Worm (Caenorhabditis elegans) whole organism, early embryonic: ENCODE results near the gene sru-29.

Source experiments
- B0310.2 ChIP-seq: sonication (generic microtip); optimal IDR thresholded peaks from 2 replicates; lab custom pipeline; 2016; ENCODE audit warnings: mild to moderate bottlenecking, missing genetic modification characterization, missing compliant biosample characterization
- F13C5.2 ChIP-seq: sonication (generic microtip); optimal IDR thresholded peaks from 2 replicates; lab custom pipeline; 2017; ENCODE audit warnings: mild to moderate bottlenecking, missing genetic modification characterization, inconsistent platforms, missing compliant biosample characterization
- ama-1 ChIP-seq: fragments of 150-350 bp; optimal IDR thresholded peaks from 2 replicates; lab custom pipeline; 2014
- ceh-36 ChIP-seq: sonication (generic microtip); optimal IDR thresholded peaks from 2 replicates; lab custom pipeline; 2016; ENCODE audit warnings: missing genetic modification characterization, inconsistent platforms, missing compliant biosample characterization
- ets-7 ChIP-seq: sonication (generic microtip); optimal IDR thresholded peaks from 2 replicates; lab custom pipeline; 2016; ENCODE audit warnings: missing genotype, missing genetic modification characterization, missing compliant biosample characterization
- flt-1 ChIP-seq: fragments of 200-800 bp; sonication (Bioruptor generic); IDR thresholded peaks from 2 replicates; pipeline ENCODE4 v1.3.6; 2022; ENCODE audit warnings: missing genetic modification characterization, missing compliant biosample characterization
- hmg-4 ChIP-seq: fragments of 200-800 bp; sonication (Bioruptor generic); optimal IDR thresholded peaks from 2 replicates; lab custom pipeline; 2018; ENCODE audit warnings: mild to moderate bottlenecking, missing genetic modification characterization, missing compliant biosample characterization
- hnd-1 ChIP-seq: sonication (generic microtip); optimal IDR thresholded peaks from 2 replicates; lab custom pipeline; 2016; ENCODE audit warnings: missing genetic modification characterization, missing compliant biosample characterization
- tbx-11 ChIP-seq: fragments of 200-800 bp; sonication (Bioruptor generic); IDR thresholded peaks from 2 replicates; pipeline ENCODE4 v1.3.6; 2022; ENCODE audit warnings: missing genetic modification characterization, missing compliant biosample characterization
- tbx-37 ChIP-seq: fragments of 200-800 bp; sonication (Bioruptor generic); conservative IDR thresholded peaks from 2 replicates; pipeline ENCODE4 v1.3.6; 2022; ENCODE audit warnings: missing genetic modification reagents, missing genetic modification characterization, missing compliant biosample characterization

- TF ChIP-seq ama-1 (lab: Kevin White, UChicago) (no peak), tbx-37 (GFP tag; lab: Robert Waterston, UW) (no peak), B0310.2 (no peak), flt-1 (GFP tag; lab: Robert Waterston, UW) (no peak), hnd-1 (tag; lab: Kevin White, UChicago) (no peak), F13C5.2 (no peak), ceh-36 (tag; lab: Kevin White, UChicago) (no peak), ets-7 (tag; lab: Kevin White, UChicago) (no peak), hmg-4 (GFP tag; lab: Kevin White, UChicago) (no peak), tbx-11 (GFP tag; lab: Robert Waterston, UW) (no peak)
These were observed 12.2 kb upstream of the sru-29 start, which contains the start of gene F46B6.13 for ce11 chrV:9799076-9799475.
